Worm (Caenorhabditis elegans) whole organism, midembryonic: ENCODE measurements around the gene mcat-1.

Experiments
- flt-1 ChIP-seq: fragments of 200-800 bp; sonication (Bioruptor generic); IDR thresholded peaks from 2 replicates; pipeline ENCODE4 v1.3.6; 2022; ENCODE audit warnings: missing genetic modification characterization, missing compliant biosample characterization
- med-1 ChIP-seq: sonication (generic microtip); optimal IDR thresholded peaks from 2 replicates; lab custom pipeline; 2017; ENCODE audit warnings: missing genetic modification characterization, mild to moderate bottlenecking, missing compliant biosample characterization, antibody characterized with exemption, missing genetic modification reagents; ENCODE audit not compliant: insufficient read depth
- ref-1 ChIP-seq: fragments of 200-800 bp; sonication (Bioruptor generic); conservative IDR thresholded peaks from 2 replicates; pipeline ENCODE4 v1.3.6; 2022; ENCODE audit warnings: missing genetic modification reagents, missing genetic modification characterization, missing compliant biosample characterization
- tab-1 ChIP-seq: fragments of 200-800 bp; sonication (Bioruptor generic); IDR thresholded peaks from 2 replicates; pipeline ENCODE4 v1.3.6; 2022; ENCODE audit warnings: missing genetic modification characterization, missing compliant biosample characterization
- ztf-23 ChIP-seq: fragments of 200-800 bp; sonication (Bioruptor generic); IDR thresholded peaks from 2 replicates; pipeline ENCODE4 v1.3.6; 2022; ENCODE audit warnings: missing genetic modification reagents, missing genetic modification characterization, missing compliant biosample characterization

DNA sequence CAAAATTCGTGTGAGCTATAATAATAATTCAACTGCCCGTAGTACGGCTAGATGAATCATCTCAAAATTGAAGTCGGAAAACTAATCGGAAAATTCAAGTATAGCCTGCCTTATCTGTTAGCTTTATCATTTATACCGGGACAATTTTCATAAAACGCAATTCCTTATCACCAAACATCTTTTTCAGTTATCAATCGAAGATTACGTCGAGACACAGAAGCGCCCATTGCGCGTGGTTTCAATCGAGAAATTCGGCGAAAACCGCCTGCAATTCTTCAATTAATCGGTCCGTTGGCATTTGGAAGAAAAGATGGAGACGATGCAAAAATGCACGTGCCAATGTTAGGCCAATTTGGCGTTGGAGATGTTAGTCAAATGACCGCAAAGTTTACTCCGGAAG is 20.9 kb upstream of the mcat-1 start:
- TF ChIP-seq ref-1 (GFP tag; lab: Robert Waterston, UW) = no peak
- no peak for TF ChIP-seq med-1 (GFP tag; lab: Kevin White, UChicago)
- TF ChIP-seq tab-1 = no peak
- TF ChIP-seq ztf-23 (GFP tag; lab: Robert Waterston, UW) = no peak
- TF ChIP-seq flt-1 (GFP tag; lab: Robert Waterston, UW) = no peak
